Worm (Caenorhabditis elegans) whole organism, L4 larva: Measurements from ENCODE around the gene Y75B8A.44.

Experiments used
- F49E8.2 ChIP-seq: sonication (generic microtip); optimal IDR thresholded peaks from 2 replicates; lab custom pipeline; 2016; ENCODE audit warnings: missing compliant biosample characterization, mild to moderate bottlenecking, missing genetic modification characterization, borderline replicate concordance
- aha-1 ChIP-seq: fragments of 150-350 bp; peaks from one replicate; lab custom pipeline; 2014; ENCODE audit warnings: missing biosample characterization, missing genetic modification characterization
- aly-2 ChIP-seq: sonication (generic microtip); optimal IDR thresholded peaks from 2 replicates; lab custom pipeline; 2018; ENCODE audit warnings: missing biosample characterization, missing genetic modification characterization
- arid-1 ChIP-seq: fragments of 200-800 bp; sonication (Bioruptor generic); conservative IDR thresholded peaks from 2 replicates; pipeline ENCODE4 v1.3.6; 2022; ENCODE audit warnings: missing genetic modification reagents, missing genetic modification characterization, missing compliant biosample characterization
- attf-4 ChIP-seq: sonication (generic microtip); optimal IDR thresholded peaks from 3 replicates; lab custom pipeline; 2017; ENCODE audit warnings: missing biosample characterization, missing genetic modification characterization
- ceh-20 ChIP-seq: fragments of 200-800 bp; sonication (Bioruptor generic); IDR thresholded peaks from 2 replicates; pipeline ENCODE4 v1.3.6; 2022; ENCODE audit warnings: missing genetic modification reagents, missing genetic modification characterization, missing compliant biosample characterization
- ceh-32 ChIP-seq: sonication (generic microtip); optimal IDR thresholded peaks from 2 replicates; lab custom pipeline; 2016; ENCODE audit warnings: mild to moderate bottlenecking, missing genetic modification characterization, missing compliant biosample characterization; ENCODE audit not compliant: poor library complexity
- ceh-82 ChIP-seq: sonication (generic microtip); optimal IDR thresholded peaks from 2 replicates; lab custom pipeline; 2017; ENCODE audit warnings: missing biosample characterization, missing genetic modification characterization
- ces-1 ChIP-seq: fragments of 150-350 bp; sonication (generic microtip); optimal IDR thresholded peaks from 4 replicates; lab custom pipeline; 2014; ENCODE audit warnings: missing biosample characterization, missing genetic modification reagents, missing genetic modification characterization
- ctbp-1 ChIP-seq: fragments of 200-800 bp; sonication (Bioruptor generic); IDR thresholded peaks from 2 replicates; pipeline ENCODE4 v1.3.6; 2022; ENCODE audit warnings: missing genetic modification reagents, missing genetic modification characterization, missing compliant biosample characterization
- daf-8 ChIP-seq: fragments of 200-800 bp; sonication (Bioruptor generic); IDR thresholded peaks from 2 replicates; pipeline ENCODE4 v1.3.6; 2022; ENCODE audit warnings: missing genetic modification characterization, missing compliant biosample characterization
- dmd-9 ChIP-seq: fragments of 200-800 bp; sonication (Bioruptor generic); IDR thresholded peaks from 2 replicates; pipeline ENCODE4 v1.3.6; 2022; ENCODE audit warnings: missing genetic modification reagents, missing genetic modification characterization, missing compliant biosample characterization
- dve-1 ChIP-seq: sonication (generic microtip); optimal IDR thresholded peaks from 2 replicates; lab custom pipeline; 2017; ENCODE audit warnings: antibody characterized with exemption, mild to moderate bottlenecking, missing genetic modification characterization, missing compliant biosample characterization; ENCODE audit not compliant: insufficient read depth
- egl-27 ChIP-seq: sonication (generic microtip); optimal IDR thresholded peaks from 3 replicates; lab custom pipeline; 2017; ENCODE audit warnings: missing biosample characterization, missing genetic modification reagents, missing genetic modification characterization
- egl-43 ChIP-seq: fragments of 200-800 bp; sonication (Bioruptor generic); IDR thresholded peaks from 2 replicates; pipeline ENCODE4 v1.3.6; 2022; ENCODE audit warnings: missing genetic modification reagents, missing genetic modification characterization, missing compliant biosample characterization
- fkh-10 ChIP-seq: fragments of 150-350 bp; optimal IDR thresholded peaks from 2 replicates; lab custom pipeline; 2014; ENCODE audit warnings: missing biosample characterization, missing genetic modification reagents, missing genetic modification characterization
- fos-1 ChIP-seq: fragments of 150-350 bp; optimal IDR thresholded peaks from 2 replicates; lab custom pipeline; 2014; ENCODE audit warnings: missing biosample characterization, missing genetic modification characterization
- hlh-30 ChIP-seq: sonication (generic microtip); optimal IDR thresholded peaks from 2 replicates; lab custom pipeline; 2017; ENCODE audit warnings: antibody characterized with exemption, mild to moderate bottlenecking, missing genetic modification characterization, missing compliant biosample characterization; ENCODE audit not compliant: insufficient read depth
- lin-1 ChIP-seq: fragments of 200-800 bp; sonication (Bioruptor generic); IDR thresholded peaks from 2 replicates; pipeline ENCODE4 v1.3.6; 2022; ENCODE audit warnings: missing genetic modification reagents, missing genetic modification characterization, missing compliant biosample characterization
- lin-38 ChIP-seq: fragments of 200-800 bp; sonication (Bioruptor generic); IDR thresholded peaks from 2 replicates; pipeline ENCODE4 v1.3.6; 2022; ENCODE audit warnings: missing genetic modification reagents, missing genetic modification characterization, missing compliant biosample characterization
- lir-3 ChIP-seq: sonication (generic microtip); optimal IDR thresholded peaks from 2 replicates; lab custom pipeline; 2016; ENCODE audit warnings: mild to moderate bottlenecking, missing genetic modification characterization, missing compliant biosample characterization
- lsy-2 ChIP-seq, 2 experiments: fragments of 150-350 bp in 1 of 2; sonication (generic microtip) in 1 of 2; optimal IDR thresholded peaks; 2 replicates each; lab custom pipeline; 2014 to 2017; ENCODE audit warnings: missing biosample characterization in 2 of 2, missing genetic modification characterization in 2 of 2
- madf-5 ChIP-seq, 2 experiments: fragments of 200-800 bp; sonication (Bioruptor generic); IDR thresholded peaks; 2 replicates each; pipeline ENCODE4 v1.3.6; 2022; ENCODE audit warnings: missing compliant biosample characterization in 2 of 2, missing genetic modification characterization in 2 of 2
- mep-1 ChIP-seq: fragments of 150-350 bp; sonication (generic microtip); optimal IDR thresholded peaks from 3 replicates; lab custom pipeline; 2014; ENCODE audit warnings: missing biosample characterization, missing genetic modification characterization
- mes-2 ChIP-seq: sonication (generic microtip); optimal IDR thresholded peaks from 2 replicates; lab custom pipeline; 2016; ENCODE audit warnings: missing genotype, mild to moderate bottlenecking, missing genetic modification characterization, missing compliant biosample characterization; ENCODE audit not compliant: poor library complexity, severe bottlenecking
- mxl-3 ChIP-seq: fragments of 200-800 bp; sonication (Bioruptor generic); optimal IDR thresholded peaks from 2 replicates; lab custom pipeline; 2018; ENCODE audit warnings: mild to moderate bottlenecking, missing genetic modification characterization, missing compliant biosample characterization
- nhr-10 ChIP-seq: fragments of 150-350 bp; optimal IDR thresholded peaks from 2 replicates; lab custom pipeline; 2014; ENCODE audit warnings: missing biosample characterization, missing genetic modification characterization
- nhr-102 ChIP-seq: sonication (generic microtip); optimal IDR thresholded peaks from 2 replicates; lab custom pipeline; 2016; ENCODE audit warnings: mild to moderate bottlenecking, missing genetic modification characterization, moderate library complexity, missing compliant biosample characterization
- nhr-11 ChIP-seq: fragments of 150-350 bp; optimal IDR thresholded peaks from 2 replicates; lab custom pipeline; 2014; ENCODE audit warnings: missing biosample characterization, missing genetic modification characterization
- nhr-76 ChIP-seq: fragments of 150-350 bp; optimal IDR thresholded peaks from 2 replicates; lab custom pipeline; 2014; ENCODE audit warnings: missing biosample characterization, missing genetic modification characterization
- nhr-77 ChIP-seq: fragments of 150-350 bp; optimal IDR thresholded peaks from 2 replicates; lab custom pipeline; 2014; ENCODE audit warnings: missing biosample characterization, missing genetic modification characterization
- php-3 ChIP-seq: fragments of 200-800 bp; sonication (Bioruptor generic); IDR thresholded peaks from 2 replicates; pipeline ENCODE4 v1.3.6; 2022; ENCODE audit warnings: missing genetic modification reagents, missing genetic modification characterization, missing compliant biosample characterization
- pqm-1 ChIP-seq: sonication (generic microtip); optimal IDR thresholded peaks from 2 replicates; lab custom pipeline; 2017; ENCODE audit warnings: missing biosample characterization, missing genetic modification characterization
- rbr-2 ChIP-seq: sonication (generic microtip); optimal IDR thresholded peaks from 2 replicates; lab custom pipeline; 2016; ENCODE audit warnings: missing genotype, missing genetic modification characterization, missing compliant biosample characterization
- sdz-12 ChIP-seq: fragments of 200-800 bp; sonication (Bioruptor generic); optimal IDR thresholded peaks from 2 replicates; lab custom pipeline; 2018; ENCODE audit warnings: mild to moderate bottlenecking, missing genetic modification characterization, missing compliant biosample characterization
- snpc-1.2 ChIP-seq: fragments of 200-800 bp; sonication (Bioruptor generic); IDR thresholded peaks from 2 replicates; pipeline ENCODE4 v1.3.6; 2022; ENCODE audit warnings: missing genetic modification reagents, missing genetic modification characterization, missing compliant biosample characterization
- unc-130 ChIP-seq: sonication (generic microtip); optimal IDR thresholded peaks from 2 replicates; lab custom pipeline; 2016; ENCODE audit warnings: missing genetic modification reagents, missing genetic modification characterization, missing compliant biosample characterization
- unc-62 ChIP-seq, 3 experiments: fragments of 150-350 bp in 1 of 3; sonication (generic microtip); optimal IDR thresholded peaks in 2 of 3; peaks in 1 of 3; 1 replicate in 1 of 3; 2 replicates in 2 of 3; lab custom pipeline; 2014 to 2017; ENCODE audit warnings: missing biosample characterization in 3 of 3, missing genetic modification characterization in 3 of 3, missing genetic modification reagents in 3 of 3, missing genotype in 1 of 3
- vab-7 ChIP-seq: fragments of 200-800 bp; sonication (Bioruptor generic); IDR thresholded peaks from 2 replicates; pipeline ENCODE4 v1.3.6; 2022; ENCODE audit warnings: missing genetic modification reagents, missing genetic modification characterization, missing compliant biosample characterization
- zfp-3 ChIP-seq: fragments of 200-800 bp; sonication (Bioruptor generic); conservative IDR thresholded peaks from 2 replicates; pipeline ENCODE4 v1.3.6; 2022; ENCODE audit warnings: missing genetic modification reagents, missing genetic modification characterization, missing compliant biosample characterization
- zip-2 ChIP-seq: fragments of 150-350 bp; optimal IDR thresholded peaks from 2 replicates; lab custom pipeline; 2014; ENCODE audit warnings: missing biosample characterization, missing genetic modification characterization
- ztf-7 ChIP-seq: fragments of 150-350 bp; optimal IDR thresholded peaks from 2 replicates; lab custom pipeline; 2014; ENCODE audit warnings: missing biosample characterization, missing genetic modification characterization

Y75B8A.44 gene

DNA sequence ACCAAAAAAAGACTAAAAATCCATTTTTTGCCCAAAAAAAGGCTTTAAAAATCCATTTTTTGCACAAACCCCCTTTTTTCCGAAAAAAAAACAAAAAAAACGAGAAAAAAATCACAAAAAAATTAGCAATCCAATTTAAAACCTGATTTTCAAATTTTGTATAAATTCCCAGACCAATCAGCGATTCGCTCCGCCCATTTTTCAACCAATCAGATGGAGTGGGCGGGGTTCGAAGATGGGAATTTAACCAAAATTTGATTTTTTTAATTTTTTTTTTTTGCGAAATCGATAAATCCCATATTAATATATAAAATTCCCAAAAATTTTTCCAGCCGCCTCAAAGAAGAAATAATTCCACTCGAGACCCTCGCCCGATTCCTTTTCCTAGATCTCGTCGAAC lies 27.2 kb downstream of the Y75B8A.44 start:
- TF ChIP-seq rbr-2 (tag; lab: Kevin White, UChicago) = no peak
- TF ChIP-seq mxl-3 (GFP tag; lab: Kevin White, UChicago) = no peak
- TF ChIP-seq snpc-1.2 (GFP tag; lab: Robert Waterston, UW) = no peak
- no peak for TF ChIP-seq vab-7 (GFP tag; lab: Robert Waterston, UW)
- no peak for TF ChIP-seq zfp-3 (GFP tag; lab: Robert Waterston, UW)
- no peak for TF ChIP-seq arid-1 (GFP tag; lab: Robert Waterston, UW)
- no peak for TF ChIP-seq pqm-1 (tag; lab: Kevin White, UChicago)
- TF ChIP-seq sdz-12 = no peak
- no peak for TF ChIP-seq attf-4 (tag; lab: Kevin White, UChicago)
- no peak for TF ChIP-seq nhr-76 (tag; lab: Kevin White, UChicago)
- TF ChIP-seq ceh-20 (GFP tag; lab: Robert Waterston, UW) = no peak
- no peak for TF ChIP-seq fkh-10 (GFP tag; lab: Kevin White, UChicago)
- no peak for TF ChIP-seq ztf-7 (tag; lab: Kevin White, UChicago)
- no peak for TF ChIP-seq egl-43
- TF ChIP-seq egl-27 (tag; lab: Kevin White, UChicago) = no peak
- no peak for TF ChIP-seq mep-1 (tag; lab: Kevin White, UChicago)
- TF ChIP-seq dmd-9 = no peak
- no peak for TF ChIP-seq ctbp-1 (GFP tag; lab: Robert Waterston, UW)

DNA sequence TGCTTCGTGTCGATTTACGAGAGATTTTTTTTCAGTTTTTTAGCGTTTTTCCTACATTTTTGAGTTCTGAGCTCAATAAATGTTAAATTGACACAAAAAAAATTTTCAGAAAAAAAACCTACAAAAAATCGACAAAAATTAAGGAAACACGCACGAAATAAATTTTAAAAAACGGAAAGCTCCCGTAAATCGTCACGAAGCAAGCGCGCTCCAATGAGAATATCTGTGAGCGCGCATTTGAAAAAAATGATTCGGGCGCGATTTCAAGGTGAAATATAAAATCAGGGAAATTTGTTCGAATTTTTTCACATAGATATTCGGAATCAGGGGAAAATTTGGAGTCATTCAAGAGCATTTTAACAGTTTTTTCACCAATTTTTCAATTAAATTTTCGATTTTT lies 28.9 kb downstream of the Y75B8A.44 start:
- TF ChIP-seq lin-38 (GFP tag; lab: Robert Waterston, UW) (peak; percentile 73), daf-8 (GFP tag; lab: Robert Waterston, UW) (no peak), zip-2 (tag; lab: Kevin White, UChicago) (no peak), unc-62 (GFP tag; optimal IDR thresholded peaks at IDR 0.05 in 1 of 2; lab: Kevin White, UChicago) (peak in 1 of 2 experiments; percentile 8), unc-62 (tag; optimal IDR thresholded peaks at IDR 0.05; lab: Kevin White, UChicago) (no peak), zfp-3 (GFP tag; lab: Robert Waterston, UW) (no peak), mep-1 (tag; lab: Kevin White, UChicago) (no peak), ceh-82 (tag; lab: Kevin White, UChicago) (no peak), pqm-1 (tag; lab: Kevin White, UChicago) (no peak), arid-1 (GFP tag; lab: Robert Waterston, UW) (no peak)

DNA sequence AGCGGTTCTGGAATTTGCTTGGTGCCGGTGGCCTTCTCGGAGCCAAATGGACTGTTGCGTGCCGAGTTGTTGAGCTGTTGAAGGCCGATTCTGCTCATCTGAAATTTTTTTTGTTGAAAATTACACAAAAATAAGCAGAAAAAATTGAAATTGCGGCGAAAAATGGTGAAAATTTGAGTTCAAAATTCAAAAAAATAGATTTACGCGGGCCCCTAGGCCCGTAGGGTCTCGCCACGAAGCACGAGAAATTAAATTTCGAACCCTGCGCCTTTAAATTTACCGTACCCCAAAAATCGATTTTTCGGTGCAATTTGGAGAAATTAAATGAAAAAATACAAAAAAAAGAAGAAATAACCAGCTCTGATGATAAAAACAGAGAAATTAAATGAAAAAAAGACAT lies 30.9 kb downstream of the Y75B8A.44 start, which contains the start of gene gmn-1:
TSS of gene gmn-1 (minus strand) at position 98 of the 400 bp plus-strand sequence.
- TF ChIP-seq nhr-11 (tag; lab: Kevin White, UChicago) = no peak
- no peak for TF ChIP-seq ceh-82 (tag; lab: Kevin White, UChicago)
- TF ChIP-seq unc-130 = peak; percentile 5
- no peak for TF ChIP-seq daf-8 (GFP tag; lab: Robert Waterston, UW)
- TF ChIP-seq F49E8.2 (tag; lab: Kevin White, UChicago) = peak; percentile 41
- 0 out of 2 replicates have a peak, but pooled peaks have one; percentile 42 for TF ChIP-seq snpc-1.2 (GFP tag; lab: Robert Waterston, UW)
- no peak for TF ChIP-seq madf-5 (GFP tag; IDR thresholded peaks at IDR 0.05; lab: Robert Waterston, UW)
- TF ChIP-seq nhr-76 (tag; lab: Kevin White, UChicago) = no peak
- peak; percentile 84 for TF ChIP-seq lin-38 (GFP tag; lab: Robert Waterston, UW)
- TF ChIP-seq nhr-10 (tag; lab: Kevin White, UChicago) = no peak
- peak; percentile 21 for TF ChIP-seq aha-1 (tag; lab: Kevin White, UChicago)
- no peak for TF ChIP-seq nhr-102 (tag; lab: Kevin White, UChicago)
- peak; percentile 1 for TF ChIP-seq mes-2 (tag; lab: Kevin White, UChicago)

DNA sequence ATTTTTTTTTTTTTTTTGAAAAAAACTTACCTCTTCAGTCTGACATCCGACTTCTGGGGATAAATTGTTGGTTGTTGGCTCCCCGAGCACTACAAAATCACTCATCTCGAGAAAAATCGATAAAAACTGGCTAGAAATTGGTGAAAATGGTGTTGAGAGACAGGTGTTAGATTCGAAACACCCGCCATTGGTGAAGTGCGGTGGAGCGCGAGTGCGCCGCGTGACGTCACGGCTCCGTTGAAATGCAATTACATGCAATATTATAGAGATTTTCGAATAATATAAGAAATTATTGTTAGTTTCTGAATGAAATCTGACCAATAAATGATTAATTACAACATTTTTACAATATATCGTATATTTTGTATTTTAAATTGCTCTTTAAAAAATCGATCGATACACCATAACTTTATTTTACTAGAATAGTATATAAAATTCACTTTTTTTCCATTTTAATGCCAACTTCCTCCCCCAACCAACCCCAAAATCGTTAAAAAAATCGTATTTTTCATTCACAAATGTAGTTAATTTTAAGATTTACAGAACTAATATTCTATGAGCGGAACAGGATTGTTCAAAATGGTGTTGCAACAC lies 31.9 kb downstream of the Y75B8A.44 start, which contains the start of the genes Y75B8A.18 and Y75B8A.19:
TSS of gene Y75B8A.18 (minus strand) at position 142 of the 594 bp plus-strand sequence.
TSS of gene Y75B8A.19 (plus strand) at position 544 of the 594 bp plus-strand sequence.
- no peak for TF ChIP-seq aly-2 (tag; lab: Kevin White, UChicago)
- peak; percentile 4 for TF ChIP-seq dve-1 (tag; lab: Kevin White, UChicago)
- peak in 1 of 2 experiments; percentile 56 for TF ChIP-seq lsy-2 (tag; optimal IDR thresholded peaks at IDR 0.05; lab: Kevin White, UChicago)
- TF ChIP-seq unc-62 (GFP tag; optimal IDR thresholded peaks at IDR 0.05 in 1 of 2; lab: Kevin White, UChicago) = peak in 1 of 2 experiments; percentile 58
- no peak for TF ChIP-seq unc-62 (tag; optimal IDR thresholded peaks at IDR 0.05; lab: Kevin White, UChicago)
- TF ChIP-seq fos-1 = no peak
- no peak for TF ChIP-seq lir-3 (tag; lab: Kevin White, UChicago)
- TF ChIP-seq php-3 (GFP tag; lab: Robert Waterston, UW) = no peak
- TF ChIP-seq ces-1 (GFP tag; lab: Kevin White, UChicago) = no peak
- TF ChIP-seq mes-2 (tag; lab: Kevin White, UChicago) = peak; percentile 78
- no peak for TF ChIP-seq ceh-32
- TF ChIP-seq nhr-77 (tag; lab: Kevin White, UChicago) = no peak
- TF ChIP-seq zfp-3 (GFP tag; lab: Robert Waterston, UW) = no peak
- TF ChIP-seq rbr-2 (tag; lab: Kevin White, UChicago) = peak; percentile 37
- peak; percentile 48 for TF ChIP-seq hlh-30 (tag; lab: Kevin White, UChicago)
- no peak for TF ChIP-seq lin-1
- TF ChIP-seq mep-1 (tag; lab: Kevin White, UChicago) = peak; percentile 42
